Fruit fly (Drosophila melanogaster): Measurements from ENCODE around the gene Dscam2.

Dscam2 gene

DNA sequence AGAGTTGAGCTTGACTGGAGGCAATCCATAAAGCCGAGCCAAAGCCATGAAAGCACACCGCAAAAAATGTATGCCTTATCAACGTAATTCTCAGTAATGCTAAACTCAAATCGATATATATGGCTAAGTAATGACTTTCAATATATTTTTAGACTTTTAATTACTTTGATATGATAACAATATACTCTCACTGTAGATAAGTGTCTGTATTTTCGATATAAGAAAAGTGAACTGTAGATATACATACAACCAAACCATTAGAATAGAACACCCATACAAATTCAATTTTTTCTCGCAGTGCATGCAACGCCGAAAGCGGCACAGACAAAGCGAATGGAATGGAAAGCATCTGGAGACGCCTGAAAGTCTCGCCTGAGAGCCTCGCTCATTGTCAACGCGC lies 36.1 kb downstream of the Dscam2 start (continued):
- TF ChIP-seq CrebA (GFP tag; optimal IDR thresholded peaks at IDR 0.05; ENCODE audit: borderline replicate concordance) (no peak), rgr (GFP tag; optimal IDR thresholded peaks at IDR 0.05) (peak; percentile 42), dmrt93B (GFP tag; optimal IDR thresholded peaks at IDR 0.05) (peak; percentile 38), br (GFP tag; optimal IDR thresholded peaks at IDR 0.05) (peak; percentile 34), dsf (GFP tag; optimal IDR thresholded peaks at IDR 0.05; ENCODE audit: borderline replicate concordance) (no peak)

dm6 chr3L:7151521-7152465 lies 37.9 kb downstream of the Dscam2 start:
- TF ChIP-seq Dfd (GFP tag; optimal IDR thresholded peaks at IDR 0.05) (peak; percentile 74), Hr83 (GFP tag; optimal IDR thresholded peaks at IDR 0.05; ENCODE audit: poor library complexity, severe bottlenecking) (no peak), sv (GFP tag; optimal IDR thresholded peaks at IDR 0.05) (peak; percentile 10), fru (GFP tag; optimal IDR thresholded peaks at IDR 0.05) (no peak), CG32264 (GFP tag; optimal IDR thresholded peaks at IDR 0.05) (no peak), tai (GFP tag; optimal IDR thresholded peaks at IDR 0.05) (no peak), ey (GFP tag; optimal IDR thresholded peaks at IDR 0.05) (peak; percentile 5)

dm6 chr3L:7150850-7151249 lies 38.9 kb downstream of the Dscam2 start:
- TF ChIP-seq N (GFP tag; optimal IDR thresholded peaks at IDR 0.05) (no peak), CrebA (GFP tag; optimal IDR thresholded peaks at IDR 0.05; ENCODE audit: borderline replicate concordance) (no peak), CG9705 (GFP tag; optimal IDR thresholded peaks at IDR 0.05) (no peak), dsf (GFP tag; optimal IDR thresholded peaks at IDR 0.05; ENCODE audit: borderline replicate concordance) (no peak), CG32264 (GFP tag; optimal IDR thresholded peaks at IDR 0.05) (no peak), HLH106 (tag; optimal IDR thresholded peaks at IDR 0.05) (peak; percentile 41), fru (GFP tag; optimal IDR thresholded peaks at IDR 0.05) (peak; percentile 17), dl (GFP tag; optimal IDR thresholded peaks at IDR 0.05; ENCODE audit: insufficient read depth in 1 of 2, partially characterized antibody in 2 of 2) (no peak), Sp1 (GFP tag; optimal IDR thresholded peaks at IDR 0.05) (no peak), Jra (GFP tag; optimal IDR thresholded peaks at IDR 0.05) (no peak), dmrt93B (GFP tag; optimal IDR thresholded peaks at IDR 0.05) (no peak), lola (GFP tag; optimal IDR thresholded peaks at IDR 0.05) (no peak), woc (GFP tag; optimal IDR thresholded peaks at IDR 0.05) (no peak), Myc (optimal IDR thresholded peaks at IDR 0.05) (no peak), Abd-B (GFP tag; optimal IDR thresholded peaks at IDR 0.05) (no peak), rgr (GFP tag; optimal IDR thresholded peaks at IDR 0.05) (peak; percentile 28), OdsH (GFP tag; optimal IDR thresholded peaks at IDR 0.05) (no peak), Rel (GFP tag; optimal IDR thresholded peaks at IDR 0.05) (no peak), Rel (tag; optimal IDR thresholded peaks at IDR 0.05) (no peak), ey (GFP tag; optimal IDR thresholded peaks at IDR 0.05) (peak; percentile 4), h (GFP tag; optimal IDR thresholded peaks at IDR 0.05) (peak; percentile 26), foxo (GFP tag; optimal IDR thresholded peaks at IDR 0.05) (peak in 1 of 2 experiments; percentile 19)

- TF ChIP-seq psq (GFP tag; optimal IDR thresholded peaks at IDR 0.05) (peak; percentile 26), dl (GFP tag; optimal IDR thresholded peaks at IDR 0.05; ENCODE audit: insufficient read depth in 1 of 2, partially characterized antibody in 2 of 2) (no peak), woc (GFP tag; optimal IDR thresholded peaks at IDR 0.05) (no peak), ey (GFP tag; optimal IDR thresholded peaks at IDR 0.05) (peak; percentile 11), Dfd (GFP tag; optimal IDR thresholded peaks at IDR 0.05) (no peak), lola (GFP tag; optimal IDR thresholded peaks at IDR 0.05) (no peak), Vsx2 (GFP tag; optimal IDR thresholded peaks at IDR 0.05; ENCODE audit: partially characterized antibody) (no peak), Rel (GFP tag; optimal IDR thresholded peaks at IDR 0.05) (no peak), Rel (tag; optimal IDR thresholded peaks at IDR 0.05) (no peak), Jra (GFP tag; optimal IDR thresholded peaks at IDR 0.05) (no peak), HLH106 (tag; optimal IDR thresholded peaks at IDR 0.05) (peak; percentile 35), Dif (GFP tag; optimal IDR thresholded peaks at IDR 0.05; ENCODE audit: partially characterized antibody) (no peak), sv (GFP tag; optimal IDR thresholded peaks at IDR 0.05) (no peak), tai (GFP tag; optimal IDR thresholded peaks at IDR 0.05) (no peak), foxo (GFP tag; optimal IDR thresholded peaks at IDR 0.05) (peak in 1 of 2 experiments; percentile 13), CrebA (GFP tag; optimal IDR thresholded peaks at IDR 0.05; ENCODE audit: borderline replicate concordance) (no peak), Sp1 (GFP tag; optimal IDR thresholded peaks at IDR 0.05) (peak; percentile 30), Hr78 (GFP tag; optimal IDR thresholded peaks at IDR 0.05) (no peak), OdsH (GFP tag; optimal IDR thresholded peaks at IDR 0.05) (no peak), Hnf4 (GFP tag; optimal IDR thresholded peaks at IDR 0.05) (no peak), dsf (GFP tag; optimal IDR thresholded peaks at IDR 0.05; ENCODE audit: borderline replicate concordance) (no peak), usp (GFP tag; optimal IDR thresholded peaks at IDR 0.05) (no peak), CG9705 (GFP tag; optimal IDR thresholded peaks at IDR 0.05) (no peak), GATAd (GFP tag; optimal IDR thresholded peaks at IDR 0.05) (no peak), fru (GFP tag; optimal IDR thresholded peaks at IDR 0.05) (peak; percentile 9), jim (GFP tag; optimal IDR thresholded peaks at IDR 0.05) (no peak), sage (GFP tag; optimal IDR thresholded peaks at IDR 0.05) (peak; percentile 7), Hr83 (GFP tag; optimal IDR thresholded peaks at IDR 0.05; ENCODE audit: poor library complexity, severe bottlenecking) (no peak), Myc (optimal IDR thresholded peaks at IDR 0.05) (no peak), dmrt93B (GFP tag; optimal IDR thresholded peaks at IDR 0.05) (no peak), rgr (GFP tag; optimal IDR thresholded peaks at IDR 0.05) (peak; percentile 33), Abd-B (GFP tag; optimal IDR thresholded peaks at IDR 0.05) (no peak), h (GFP tag; optimal IDR thresholded peaks at IDR 0.05) (peak; percentile 30), pan (optimal IDR thresholded peaks at IDR 0.05) (no peak), N (GFP tag; optimal IDR thresholded peaks at IDR 0.05) (no peak)
Measured at dm6 chr3L:7149827-7150226, 39.9 kb downstream of the Dscam2 start.
